Fruit fly (Drosophila melanogaster) whole organism, embryonic: ENCODE measurements around the gene Rab18.

Experiments used
- Abd-B ChIP-seq: fragments of 200-800 bp; sonication (Bioruptor generic); optimal IDR thresholded peaks from 2 replicates; lab custom pipeline; 2018; ENCODE audit warnings: missing biosample characterization, mild to moderate bottlenecking, missing genetic modification characterization, moderate library complexity
- BEAF-32 ChIP-seq: fragments of 200-800 bp; sonication (Bioruptor generic); optimal IDR thresholded peaks from 3 replicates; lab custom pipeline; 2017; ENCODE audit warnings: missing biosample characterization, missing genetic modification characterization, mild to moderate bottlenecking, moderate library complexity, missing genetic modification reagents
- C15 ChIP-seq: fragments of 200-800 bp; sonication (Bioruptor generic); IDR thresholded peaks from 3 replicates; pipeline ENCODE4 v1.3.6; 2022; ENCODE audit warnings: missing biosample characterization, missing genetic modification characterization
- CG13287 ChIP-seq: fragments of 200-800 bp; sonication (Bioruptor generic); IDR thresholded peaks from 2 replicates; pipeline ENCODE4 v1.3.6; 2022; ENCODE audit warnings: missing biosample characterization, missing genetic modification characterization; ENCODE audit not compliant: partially characterized antibody
- CG15011 ChIP-seq: fragments of 200-800 bp; sonication (Bioruptor generic); optimal IDR thresholded peaks from 3 replicates; lab custom pipeline; 2018; ENCODE audit warnings: missing biosample characterization, mild to moderate bottlenecking, missing genetic modification characterization
- CG15073 ChIP-seq: fragments of 200-800 bp; sonication (Bioruptor generic); optimal IDR thresholded peaks from 2 replicates; lab custom pipeline; 2016; ENCODE audit warnings: missing biosample characterization, missing genetic modification characterization
- CG15479 ChIP-seq: fragments of 200-800 bp; sonication (Bioruptor generic); optimal IDR thresholded peaks from 3 replicates; lab custom pipeline; 2019; ENCODE audit warnings: missing biosample characterization, mild to moderate bottlenecking, missing genetic modification characterization, moderate library complexity
- CG16815 ChIP-seq: fragments of 200-800 bp; sonication (Bioruptor generic); optimal IDR thresholded peaks from 3 replicates; lab custom pipeline; 2017; ENCODE audit warnings: missing biosample characterization, mild to moderate bottlenecking, missing genetic modification characterization
- CG17385 ChIP-seq: fragments of 200-800 bp; sonication (Bioruptor generic); optimal IDR thresholded peaks from 3 replicates; lab custom pipeline; 2018; ENCODE audit warnings: missing biosample characterization, mild to moderate bottlenecking, missing genetic modification characterization
- CG1832 ChIP-seq: fragments of 200-800 bp; sonication (Bioruptor generic); optimal IDR thresholded peaks from 2 replicates; lab custom pipeline; 2017; ENCODE audit warnings: missing biosample characterization, mild to moderate bottlenecking, missing genetic modification characterization, inconsistent platforms
- CG2889 ChIP-seq: fragments of 200-800 bp; sonication (Bioruptor generic); IDR thresholded peaks from 3 replicates; pipeline ENCODE4 v1.3.6; 2022; ENCODE audit warnings: missing biosample characterization, missing genetic modification characterization
- CG31224 ChIP-seq: fragments of 200-800 bp; sonication (Bioruptor generic); IDR thresholded peaks from 2 replicates; pipeline ENCODE4 v1.3.6; 2022; ENCODE audit warnings: missing biosample characterization, missing genetic modification characterization
- CG31441 ChIP-seq: fragments of 200-800 bp; sonication (Bioruptor generic); IDR thresholded peaks from 2 replicates; pipeline ENCODE4 v1.3.6; 2022; ENCODE audit warnings: missing biosample characterization, missing genetic modification characterization
- CG3995 ChIP-seq: fragments of 200-800 bp; sonication (Bioruptor generic); optimal IDR thresholded peaks from 3 replicates; lab custom pipeline; 2016; ENCODE audit warnings: missing biosample characterization, missing genetic modification characterization
- CG4404 ChIP-seq: fragments of 200-800 bp; sonication (Bioruptor generic); IDR thresholded peaks from 2 replicates; pipeline ENCODE4 v1.3.6; 2022; ENCODE audit warnings: missing biosample characterization, missing genetic modification characterization
- CG5180 ChIP-seq: fragments of 200-800 bp; sonication (Bioruptor generic); optimal IDR thresholded peaks from 3 replicates; lab custom pipeline; 2017; ENCODE audit warnings: missing biosample characterization, missing genetic modification characterization, mild to moderate bottlenecking, moderate library complexity, missing genetic modification reagents
- CG6254 ChIP-seq: fragments of 200-800 bp; sonication (Bioruptor generic); optimal IDR thresholded peaks from 3 replicates; lab custom pipeline; 2017; ENCODE audit warnings: mild to moderate bottlenecking, missing biosample characterization, missing genetic modification reagents, missing genetic modification characterization
- CG6791 ChIP-seq: fragments of 200-800 bp; sonication (Bioruptor generic); IDR thresholded peaks from 3 replicates; pipeline ENCODE4 v1.3.6; 2022; ENCODE audit warnings: missing biosample characterization, missing genetic modification characterization; ENCODE audit not compliant: partially characterized antibody
- CG7745 ChIP-seq: fragments of 200-800 bp; sonication (Bioruptor generic); optimal IDR thresholded peaks from 2 replicates; lab custom pipeline; 2018; ENCODE audit warnings: missing biosample characterization, mild to moderate bottlenecking, missing genetic modification characterization, moderate library complexity
- CG7987 ChIP-seq: fragments of 200-800 bp; sonication (Bioruptor generic); optimal IDR thresholded peaks from 2 replicates; lab custom pipeline; 2018; ENCODE audit warnings: missing biosample characterization, mild to moderate bottlenecking, missing genetic modification characterization, moderate library complexity
- CG8359 ChIP-seq: fragments of 200-800 bp; sonication (Bioruptor generic); optimal IDR thresholded peaks from 2 replicates; lab custom pipeline; 2017; ENCODE audit warnings: missing biosample characterization, mild to moderate bottlenecking, missing genetic modification characterization, borderline replicate concordance
- E2f1 ChIP-seq: fragments of 200-800 bp; sonication (Bioruptor generic); IDR thresholded peaks from 2 replicates; pipeline ENCODE4 v1.3.6; 2022; ENCODE audit warnings: missing biosample characterization, missing genetic modification characterization
- Eip74EF ChIP-seq, 2 experiments: fragments of 200-800 bp in 1 of 2; fragments of >200 bp in 1 of 2; sonication (Bioruptor generic) in 1 of 2; optimal IDR thresholded peaks; 2 replicates each; lab custom pipeline; 2017 to 2019; ENCODE audit warnings: missing biosample characterization in 2 of 2, missing genetic modification characterization in 2 of 2, mild to moderate bottlenecking in 1 of 2, moderate library complexity in 1 of 2
- Fer3 ChIP-seq: fragments of 200-800 bp; sonication (Bioruptor generic); optimal IDR thresholded peaks from 2 replicates; lab custom pipeline; 2018; ENCODE audit warnings: missing biosample characterization, mild to moderate bottlenecking, missing genetic modification characterization, moderate library complexity
- H2.0 ChIP-seq: fragments of 200-800 bp; sonication (Bioruptor generic); IDR thresholded peaks from 2 replicates; pipeline ENCODE4 v1.3.6; 2022; ENCODE audit warnings: missing biosample characterization, missing genetic modification characterization
- MBD-R2 ChIP-seq: fragments of 200-800 bp; sonication (Bioruptor generic); IDR thresholded peaks from 2 replicates; pipeline ENCODE4 v1.3.6; 2022; ENCODE audit warnings: missing biosample characterization, missing genetic modification characterization
- Opbp ChIP-seq: fragments of 200-800 bp; sonication (Bioruptor generic); IDR thresholded peaks from 3 replicates; pipeline ENCODE4 v1.3.6; 2022; ENCODE audit warnings: missing biosample characterization, missing genetic modification characterization; ENCODE audit not compliant: partially characterized antibody
- Poxn ChIP-seq: fragments of 200-800 bp; sonication (Bioruptor generic); IDR thresholded peaks from 2 replicates; pipeline ENCODE4 v1.3.6; 2022; ENCODE audit warnings: missing biosample characterization, missing genetic modification characterization
- Taf1 ChIP-seq: fragments of 200-800 bp; sonication (Bioruptor generic); IDR thresholded peaks from 2 replicates; pipeline ENCODE4 v1.3.6; 2022; ENCODE audit warnings: missing biosample characterization, missing genetic modification characterization
- Xbp1 ChIP-seq: fragments of 200-800 bp; sonication (Bioruptor generic); optimal IDR thresholded peaks from 3 replicates; lab custom pipeline; 2016; ENCODE audit warnings: missing biosample characterization, mild to moderate bottlenecking, missing genetic modification characterization
- Xrp1 ChIP-seq: fragments of 200-800 bp; sonication (Bioruptor generic); IDR thresholded peaks from 2 replicates; pipeline ENCODE4 v1.3.6; 2022; ENCODE audit warnings: missing biosample characterization, missing genetic modification characterization
- ac ChIP-seq: fragments of 200-800 bp; sonication (Bioruptor generic); optimal IDR thresholded peaks from 3 replicates; lab custom pipeline; 2017; ENCODE audit warnings: missing biosample characterization, mild to moderate bottlenecking, missing genetic modification characterization
- bigmax ChIP-seq: fragments of 200-800 bp; sonication (Bioruptor generic); optimal IDR thresholded peaks from 2 replicates; lab custom pipeline; 2018; ENCODE audit warnings: missing biosample characterization, mild to moderate bottlenecking, missing genetic modification characterization
- bsh ChIP-seq, 2 experiments: fragments of 200-800 bp; sonication (Bioruptor generic); optimal IDR thresholded peaks; 2 replicates each; lab custom pipeline; 2017 to 2018; ENCODE audit warnings: mild to moderate bottlenecking in 2 of 2, missing biosample characterization in 2 of 2, missing genetic modification characterization in 2 of 2, moderate library complexity in 1 of 2
- cg ChIP-seq: fragments of 200-800 bp; sonication (Bioruptor generic); optimal IDR thresholded peaks from 3 replicates; lab custom pipeline; 2019; ENCODE audit warnings: missing biosample characterization, mild to moderate bottlenecking, missing genetic modification characterization, moderate library complexity
- disco-r ChIP-seq: fragments of 200-800 bp; sonication (Bioruptor generic); optimal IDR thresholded peaks from 2 replicates; lab custom pipeline; 2016; ENCODE audit warnings: missing biosample characterization, missing genetic modification characterization
- esg ChIP-seq: fragments of 200-800 bp; sonication (Bioruptor generic); conservative IDR thresholded peaks from 2 replicates; pipeline ENCODE4 v1.3.6; 2022; ENCODE audit warnings: missing biosample characterization, missing genetic modification characterization
- gcm2 ChIP-seq: fragments of 200-800 bp; sonication (Bioruptor generic); optimal IDR thresholded peaks from 2 replicates; lab custom pipeline; 2016; ENCODE audit warnings: missing biosample characterization, missing genetic modification characterization
- gem ChIP-seq: fragments of 200-800 bp; sonication (Bioruptor generic); optimal IDR thresholded peaks from 2 replicates; lab custom pipeline; 2019; ENCODE audit warnings: missing biosample characterization, mild to moderate bottlenecking, missing genetic modification characterization, moderate library complexity
- her ChIP-seq: fragments of 200-800 bp; sonication (Bioruptor generic); optimal IDR thresholded peaks from 2 replicates; lab custom pipeline; 2016; ENCODE audit warnings: missing biosample characterization, missing genetic modification characterization
- lbe ChIP-seq: fragments of 200-800 bp; sonication (Bioruptor generic); optimal IDR thresholded peaks from 2 replicates; lab custom pipeline; 2016; ENCODE audit warnings: missing biosample characterization, mild to moderate bottlenecking, missing genetic modification characterization
- luna ChIP-seq: fragments of 200-800 bp; sonication (Bioruptor generic); optimal IDR thresholded peaks from 2 replicates; lab custom pipeline; 2016; ENCODE audit warnings: missing biosample characterization, missing genetic modification characterization
- shn ChIP-seq: fragments of 200-800 bp; sonication (Bioruptor generic); optimal IDR thresholded peaks from 3 replicates; lab custom pipeline; 2016; ENCODE audit warnings: missing biosample characterization, missing genetic modification characterization
- sug ChIP-seq: fragments of 200-800 bp; optimal IDR thresholded peaks from 2 replicates; lab custom pipeline; 2019; ENCODE audit warnings: missing biosample characterization, mild to moderate bottlenecking, missing genetic modification characterization, moderate library complexity
- tap ChIP-seq: fragments of 200-800 bp; optimal IDR thresholded peaks from 3 replicates; lab custom pipeline; 2019; ENCODE audit warnings: missing biosample characterization, mild to moderate bottlenecking, missing genetic modification characterization, moderate library complexity
- tll ChIP-seq, 2 experiments: fragments of 200-800 bp in 1 of 2; fragments of >200 bp in 1 of 2; sonication (Bioruptor generic) in 1 of 2; optimal IDR thresholded peaks; 2 replicates each; lab custom pipeline; 2017 to 2019; ENCODE audit warnings: missing biosample characterization in 2 of 2, missing genetic modification characterization in 2 of 2, mild to moderate bottlenecking in 1 of 2, moderate library complexity in 1 of 2
- tup ChIP-seq: fragments of 200-800 bp; sonication (Bioruptor generic); optimal IDR thresholded peaks from 2 replicates; lab custom pipeline; 2016; ENCODE audit warnings: missing biosample characterization, mild to moderate bottlenecking, missing genetic modification characterization, moderate library complexity
- tx ChIP-seq: fragments of 200-800 bp; sonication (Bioruptor generic); optimal IDR thresholded peaks from 2 replicates; lab custom pipeline; 2016; ENCODE audit warnings: missing biosample characterization, missing genetic modification characterization
- zfh1 ChIP-seq: fragments of 200-800 bp; sonication (Bioruptor generic); IDR thresholded peaks from 3 replicates; pipeline ENCODE4 v1.3.6; 2022; ENCODE audit warnings: missing biosample characterization, missing genetic modification characterization

Gene Rab18

dm6 chrX:5648437-5648959 is 23.1 kb downstream of the Rab18 start, which contains the start of gene OtopLa (continued):
- TF ChIP-seq bigmax (GFP tag; lab: Kevin White, UChicago) (no peak), tap (peak; percentile 73), CG15073 (GFP tag; lab: Kevin White, UChicago) (peak; percentile 1), CG15479 (GFP tag; lab: Kevin White, UChicago) (no peak), Xbp1 (GFP tag; lab: Kevin White, UChicago) (peak; percentile 87), cg (GFP tag; lab: Kevin White, UChicago) (no peak), CG3995 (GFP tag; lab: Kevin White, UChicago) (no peak), CG13287 (GFP tag; lab: Robert Waterston, UW) (no peak), Poxn (GFP tag; lab: Robert Waterston, UW) (0 out of 2 replicates have a peak, but pooled peaks have one; percentile 15), Eip74EF (GFP tag; optimal IDR thresholded peaks at IDR 0.05; lab: Kevin White, UChicago) (peak in 1 of 2 experiments; percentile 80), CG1832 (no peak), H2.0 (GFP tag; lab: Robert Waterston, UW) (peak; percentile 83), zfh1 (GFP tag; lab: Robert Waterston, UW) (peak; percentile 93), CG4404 (GFP tag; lab: Robert Waterston, UW) (peak; percentile 67), CG7987 (peak; percentile 32), CG5180 (peak; percentile 68), BEAF-32 (GFP tag; lab: Kevin White, UChicago) (no peak), bsh (GFP tag; optimal IDR thresholded peaks at IDR 0.05; lab: Kevin White, UChicago) (peak; percentile 8 to 90), disco-r (GFP tag; lab: Kevin White, UChicago) (peak; percentile 43), tup (GFP tag; lab: Kevin White, UChicago) (peak; percentile 64), lbe (GFP tag; lab: Kevin White, UChicago) (peak; percentile 18), luna (GFP tag; lab: Kevin White, UChicago) (peak; percentile 0), CG31441 (GFP tag; lab: Robert Waterston, UW) (peak; percentile 90), E2f1 (GFP tag; lab: Robert Waterston, UW) (peak; percentile 77), Xrp1 (GFP tag; lab: Robert Waterston, UW) (peak; percentile 92), her (peak; percentile 66), CG17385 (GFP tag; lab: Kevin White, UChicago) (peak; percentile 79), tll (GFP tag; optimal IDR thresholded peaks at IDR 0.05; lab: Kevin White, UChicago) (no peak), tx (GFP tag; lab: Kevin White, UChicago) (peak; percentile 67), Opbp (no peak), CG2889 (GFP tag; lab: Robert Waterston, UW) (peak; percentile 68; the same call in 2 of the 3 replicates), ac (GFP tag; lab: Kevin White, UChicago) (peak; percentile 15), esg (GFP tag; lab: Robert Waterston, UW) (peak; percentile 81), sug (tag; lab: Kevin White, UChicago) (peak; percentile 45), Abd-B (GFP tag; lab: Kevin White, UChicago) (peak; percentile 78), CG8359 (GFP tag; lab: Kevin White, UChicago) (peak; percentile 58), CG15011 (GFP tag; lab: Kevin White, UChicago) (peak; percentile 61), CG31224 (GFP tag; lab: Robert Waterston, UW) (peak; percentile 58; the same call in 1 of the 2 replicates), MBD-R2 (GFP tag; lab: Robert Waterston, UW) (peak; percentile 47; the same call in 1 of the 2 replicates), Fer3 (peak; percentile 70), C15 (GFP tag; lab: Robert Waterston, UW) (no peak), gcm2 (GFP tag; lab: Kevin White, UChicago) (peak; percentile 52), CG6791 (GFP tag; lab: Robert Waterston, UW) (no peak), shn (GFP tag; lab: Kevin White, UChicago) (peak; percentile 20), CG7745 (tag; lab: Kevin White, UChicago) (no peak), CG16815 (GFP tag; lab: Kevin White, UChicago) (peak; percentile 56), CG6254 (GFP tag; lab: Kevin White, UChicago) (peak; percentile 78), Taf1 (GFP tag; lab: Robert Waterston, UW) (peak; percentile 47; the same call in 1 of the 2 replicates), gem (peak; percentile 89)
